Worm (Caenorhabditis elegans) whole organism, midembryonic: Measurements from ENCODE around the gene irld-51.

Source experiments
- klf-2 ChIP-seq: fragments of 200-800 bp; sonication (Bioruptor generic); conservative IDR thresholded peaks from 2 replicates; pipeline ENCODE4 v1.3.6; 2022; ENCODE audit warnings: missing genetic modification reagents, missing genetic modification characterization, missing compliant biosample characterization
- tab-1 ChIP-seq: fragments of 200-800 bp; sonication (Bioruptor generic); IDR thresholded peaks from 2 replicates; pipeline ENCODE4 v1.3.6; 2022; ENCODE audit warnings: missing genetic modification characterization, missing compliant biosample characterization

DNA sequence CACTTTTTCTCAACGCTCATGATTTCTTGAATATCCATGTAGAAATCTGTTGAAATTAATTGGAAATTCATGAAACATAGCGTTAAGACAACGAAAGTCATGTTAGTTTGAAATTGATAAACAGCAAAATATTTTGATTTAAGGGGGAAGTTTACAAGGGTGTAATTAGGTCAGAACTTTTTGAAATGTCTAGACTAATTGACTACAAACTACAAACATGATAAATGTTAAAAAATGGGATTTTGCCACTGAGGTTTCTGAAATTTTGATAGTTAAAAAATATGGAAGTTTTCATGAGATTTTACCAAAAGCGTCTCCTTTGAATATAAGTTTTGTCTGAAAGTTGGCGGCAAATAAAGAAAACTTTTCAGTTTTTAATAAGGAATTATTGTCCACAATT, 14.7 kb downstream of the irld-51 start, which contains the start of gene irld-65:
- no peak for TF ChIP-seq tab-1
- TF ChIP-seq klf-2 (GFP tag; lab: Robert Waterston, UW), result no peak
